Fruit fly (Drosophila melanogaster) whole organism, adult: ENCODE measurements around the gene CG33170.

Experiments
- Crg-1 ChIP-seq: fragments of 200-800 bp; sonication (Bioruptor generic); optimal IDR thresholded peaks from 2 replicates; lab custom pipeline; 2016; ENCODE audit warnings: missing biosample characterization, missing genetic modification characterization
- Hr96 ChIP-seq: fragments of 200-800 bp; sonication (Bioruptor generic); optimal IDR thresholded peaks from 2 replicates; lab custom pipeline; 2016; ENCODE audit warnings: missing biosample characterization, missing genetic modification characterization
- Mnt ChIP-seq: fragments of 200-800 bp; sonication (Bioruptor generic); optimal IDR thresholded peaks from 2 replicates; lab custom pipeline; 2016; ENCODE audit warnings: missing biosample characterization, mild to moderate bottlenecking, missing genetic modification characterization
- tj ChIP-seq: fragments of 200-800 bp; sonication (Bioruptor generic); optimal IDR thresholded peaks from 3 replicates; lab custom pipeline; 2017; ENCODE audit warnings: missing biosample characterization, mild to moderate bottlenecking, missing genetic modification characterization, moderate library complexity

DNA sequence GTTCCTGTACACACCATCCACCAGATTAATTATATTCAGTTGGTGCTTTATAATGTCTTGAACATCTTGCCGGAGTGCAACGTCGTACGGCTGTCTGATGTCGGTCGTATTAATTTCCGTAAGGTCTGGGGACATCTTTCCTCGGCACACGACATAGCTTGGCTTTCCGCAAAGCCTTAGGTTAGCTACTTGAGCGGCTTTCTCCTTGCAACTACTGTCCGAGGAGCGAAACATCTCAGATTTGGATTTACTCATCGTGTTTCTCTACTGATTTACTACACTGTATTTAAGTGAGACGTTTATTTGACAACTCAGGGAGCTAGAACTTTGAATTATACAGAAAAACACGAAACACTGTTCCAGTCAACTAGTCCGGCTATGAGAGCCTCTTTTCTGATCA lies 27.6 kb upstream of the CG33170 start, which contains the start of the genes CG11226 and CG45428:
- TF ChIP-seq Mnt (GFP tag; lab: Kevin White, UChicago) = no peak
- TF ChIP-seq Hr96 = no peak
- no peak for TF ChIP-seq Crg-1 (GFP tag; lab: Kevin White, UChicago)
- TF ChIP-seq tj (GFP tag; lab: Kevin White, UChicago) = no peak
